Worm (Caenorhabditis elegans) whole organism, L4/young adult: ENCODE data around the gene C50D2.10.

ENCODE experiments used
- W03F9.2 ChIP-seq: fragments of 150-350 bp; optimal IDR thresholded peaks from 2 replicates; lab custom pipeline; 2014; ENCODE audit warnings: missing biosample characterization, missing genetic modification characterization
- dao-5 ChIP-seq: sonication (generic microtip); optimal IDR thresholded peaks from 2 replicates; lab custom pipeline; 2016; ENCODE audit warnings: missing genotype, missing genetic modification characterization, moderate library complexity, missing compliant biosample characterization
- him-1 ChIP-seq: sonication (generic microtip); optimal IDR thresholded peaks from 2 replicates; lab custom pipeline; 2016; ENCODE audit warnings: missing genotype, missing genetic modification reagents, missing genetic modification characterization, missing compliant biosample characterization

The C50D2.10 gene

ce11 chrII:73892-74291 is 25.0 kb upstream of the C50D2.10 start:
- TF ChIP-seq dao-5 (tag; lab: Kevin White, UChicago), result no peak
- no peak for TF ChIP-seq him-1 (tag; lab: Kevin White, UChicago)
- TF ChIP-seq W03F9.2 (tag; lab: Kevin White, UChicago), result no peak

ce11 chrII:75831-76230 is 23.1 kb upstream of the C50D2.10 start:
- TF ChIP-seq dao-5 (tag; lab: Kevin White, UChicago), result no peak
- TF ChIP-seq him-1 (tag; lab: Kevin White, UChicago), result no peak
- TF ChIP-seq W03F9.2 (tag; lab: Kevin White, UChicago), result no peak

ce11 chrII:76662-77061 is 22.3 kb upstream of the C50D2.10 start:
- TF ChIP-seq dao-5 (tag; lab: Kevin White, UChicago), result no peak
- no peak for TF ChIP-seq W03F9.2 (tag; lab: Kevin White, UChicago)
- TF ChIP-seq him-1 (tag; lab: Kevin White, UChicago), result no peak

ce11 chrII:79166-79565 is 19.8 kb upstream of the C50D2.10 start, which contains the start of gene C23H3.9:
C23H3.9 (minus strand) TSS chrII:79266.
- no peak for TF ChIP-seq dao-5 (tag; lab: Kevin White, UChicago)
- no peak for TF ChIP-seq W03F9.2 (tag; lab: Kevin White, UChicago)
- no peak for TF ChIP-seq him-1 (tag; lab: Kevin White, UChicago)

- TF ChIP-seq W03F9.2 (tag; lab: Kevin White, UChicago) (no peak), him-1 (tag; lab: Kevin White, UChicago) (no peak), dao-5 (tag; lab: Kevin White, UChicago) (no peak)
Observed at ce11 chrII:84134-84533, 14.8 kb upstream of the C50D2.10 start, which contains the start of gene C50D2.6. C50D2.6 (plus strand) TSS chrII:84434.

- TF ChIP-seq dao-5 (tag; lab: Kevin White, UChicago) (no peak), W03F9.2 (tag; lab: Kevin White, UChicago) (no peak), him-1 (tag; lab: Kevin White, UChicago) (no peak)
Observed at ce11 chrII:86794-87193, 12.1 kb upstream of the C50D2.10 start.

- no peak for TF ChIP-seq dao-5 (tag; lab: Kevin White, UChicago)
- TF ChIP-seq him-1 (tag; lab: Kevin White, UChicago), result no peak
Observed at ce11 chrII:87937-88336, 11.0 kb upstream of the C50D2.10 start.

ce11 chrII:91419-91818 is 7.5 kb upstream of the C50D2.10 start, which contains the start of gene mcat-1:
mcat-1 (minus strand) TSS chrII:91519.
- TF ChIP-seq dao-5 (tag; lab: Kevin White, UChicago) (no peak), W03F9.2 (tag; lab: Kevin White, UChicago) (no peak)

ce11 chrII:95177-95576 is 3.8 kb upstream of the C50D2.10 start, which contains the start of gene C50D2.7:
C50D2.7 (minus strand) TSS chrII:95277.
- no peak for TF ChIP-seq him-1 (tag; lab: Kevin White, UChicago)
- no peak for TF ChIP-seq dao-5 (tag; lab: Kevin White, UChicago)
- no peak for TF ChIP-seq W03F9.2 (tag; lab: Kevin White, UChicago)

- TF ChIP-seq W03F9.2 (tag; lab: Kevin White, UChicago) (peak; percentile 71), him-1 (tag; lab: Kevin White, UChicago) (no peak), dao-5 (tag; lab: Kevin White, UChicago) (no peak)
Observed at ce11 chrII:97992-98763, 760 bp upstream of the C50D2.10 start, which contains the start of the genes luc-7L3 and sftb-6. luc-7L3 (minus strand) TSS chrII:98027. sftb-6 (plus strand) TSS chrII:98404.

- TF ChIP-seq dao-5 (tag; lab: Kevin White, UChicago) (no peak), W03F9.2 (tag; lab: Kevin White, UChicago) (no peak), him-1 (tag; lab: Kevin White, UChicago) (no peak)
Observed at ce11 chrII:101176-101575, 2.2 kb downstream of the C50D2.10 start.

ce11 chrII:104234-104633 is 5.3 kb downstream of the C50D2.10 start, which contains the start of gene col-68:
col-68 (plus strand) TSS chrII:104534.
- TF ChIP-seq dao-5 (tag; lab: Kevin White, UChicago), result no peak
- no peak for TF ChIP-seq him-1 (tag; lab: Kevin White, UChicago)
- TF ChIP-seq W03F9.2 (tag; lab: Kevin White, UChicago), result no peak

- TF ChIP-seq him-1 (tag; lab: Kevin White, UChicago) (no peak), dao-5 (tag; lab: Kevin White, UChicago) (no peak), W03F9.2 (tag; lab: Kevin White, UChicago) (no peak)
Observed at ce11 chrII:105327-105882, 6.5 kb downstream of the C50D2.10 start.
